Worm (Caenorhabditis elegans): ENCODE data around the gene pals-33.

The pals-33 gene

DNA sequence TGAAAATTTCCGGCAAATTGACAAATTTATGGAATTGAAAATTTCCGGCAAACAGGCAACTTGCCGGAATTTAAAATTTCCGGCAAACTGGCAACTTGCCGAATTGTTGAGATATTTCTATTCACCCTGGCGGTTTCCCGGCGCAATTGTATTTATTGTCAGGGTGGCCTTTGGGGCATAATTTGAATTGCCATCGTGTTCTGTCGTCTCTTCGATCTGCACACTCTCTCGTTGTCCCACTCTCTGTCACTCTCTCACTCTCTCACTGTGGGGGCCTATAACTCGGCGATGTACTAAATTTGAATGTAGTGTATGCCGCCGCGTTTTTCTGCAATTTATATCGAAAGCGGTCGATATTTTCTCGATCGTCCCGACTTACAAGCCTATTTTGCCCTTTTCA, 29.8 kb downstream of the pals-33 start (continued):
- peak; percentile 21 for TF ChIP-seq lin-14 (GFP tag; optimal IDR thresholded peaks at IDR 0.05)
- TF ChIP-seq lin-35 (GFP tag; optimal IDR thresholded peaks at IDR 0.05) = peak in 1 of 2 experiments; percentile 6
- TF ChIP-seq tlp-1 (tag; optimal IDR thresholded peaks at IDR 0.05) = no peak
- no peak for TF ChIP-seq xbp-1 (tag; optimal IDR thresholded peaks at IDR 0.05)
- TF ChIP-seq Y116A8C.19 (tag; optimal IDR thresholded peaks at IDR 0.05; ENCODE audit: borderline replicate concordance) = no peak
- TF ChIP-seq F16B12.6 (tag; optimal IDR thresholded peaks at IDR 0.05) = no peak
- TF ChIP-seq nhr-19 (GFP tag; conservative IDR thresholded peaks at IDR 0.05) = no peak
- peak; percentile 16 for TF ChIP-seq snu-23 (GFP tag; optimal IDR thresholded peaks at IDR 0.05)
- no peak for TF ChIP-seq zag-1 (tag; optimal IDR thresholded peaks at IDR 0.05)
- TF ChIP-seq ceh-90 (tag; optimal IDR thresholded peaks at IDR 0.05) = no peak
- TF ChIP-seq ceh-88 (GFP tag; IDR thresholded peaks at IDR 0.05) = no peak
- no peak for TF ChIP-seq ama-1 (optimal IDR thresholded peaks at IDR 0.05)
- no peak for TF ChIP-seq C04F5.9 (tag; optimal IDR thresholded peaks at IDR 0.05)
- TF ChIP-seq C34B4.2 (tag; optimal IDR thresholded peaks at IDR 0.05) = no peak

DNA sequence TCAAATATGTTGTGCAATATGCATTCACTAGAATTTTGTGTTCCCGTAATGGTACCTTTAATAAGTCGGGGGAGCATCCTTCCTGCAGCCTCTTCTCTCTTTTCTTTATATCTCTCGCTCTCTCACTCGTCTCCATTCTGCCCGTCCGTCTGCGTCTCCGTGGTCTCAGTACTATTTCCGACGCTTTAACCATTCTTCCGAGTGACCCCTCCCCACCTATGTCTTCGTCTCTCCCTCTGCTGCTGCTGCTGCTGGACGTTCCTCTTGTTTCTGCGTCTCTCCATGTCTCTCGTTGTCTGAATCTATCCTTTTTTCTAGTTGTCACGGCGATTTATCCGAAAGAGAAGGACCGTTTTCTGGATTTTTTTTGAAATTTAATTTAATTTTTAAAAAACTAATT, 30.7 kb downstream of the pals-33 start:
- TF ChIP-seq nhr-11 (tag; optimal IDR thresholded peaks at IDR 0.05) (peak; percentile 61), hlh-17 (GFP tag; optimal IDR thresholded peaks at IDR 0.05; ENCODE audit: borderline replicate concordance) (no peak), nhr-85 (tag) (peak; percentile 69), elt-3 (tag; optimal IDR thresholded peaks at IDR 0.05) (peak in 1 of 6 experiments; percentile 7), nhr-77 (tag; optimal IDR thresholded peaks at IDR 0.05) (peak; percentile 9), tbx-2 (tag; optimal IDR thresholded peaks at IDR 0.05) (peak; percentile 80), skn-1 (tag; optimal IDR thresholded peaks at IDR 0.05) (peak; percentile 72), unc-30 (tag; optimal IDR thresholded peaks at IDR 0.05) (no peak), pqm-1 (tag; optimal IDR thresholded peaks at IDR 0.05) (no peak), fkh-4 (tag; optimal IDR thresholded peaks at IDR 0.05; ENCODE audit: borderline replicate concordance) (no peak), lsy-2 (tag; optimal IDR thresholded peaks at IDR 0.05) (peak; percentile 61 to 69), fos-1 (tag; optimal IDR thresholded peaks at IDR 0.05) (peak; percentile 64), elt-2 (tag; optimal IDR thresholded peaks at IDR 0.05) (peak; percentile 21), fkh-8 (tag; optimal IDR thresholded peaks at IDR 0.05) (peak; percentile 25), nhr-76 (tag; optimal IDR thresholded peaks at IDR 0.05) (no peak), blmp-1 (tag; optimal IDR thresholded peaks at IDR 0.05) (no peak), mdl-1 (tag; optimal IDR thresholded peaks at IDR 0.05) (peak in 1 of 2 experiments; percentile 62), zip-4 (GFP tag; optimal IDR thresholded peaks at IDR 0.05) (no peak), pax-3 (tag; optimal IDR thresholded peaks at IDR 0.05) (no peak), zag-1 (tag; optimal IDR thresholded peaks at IDR 0.05) (no peak), ama-1 (optimal IDR thresholded peaks at IDR 0.05) (no peak), efl-1 (optimal IDR thresholded peaks at IDR 0.05) (peak; percentile 78 to 90), efl-1 (GFP tag; optimal IDR thresholded peaks at IDR 0.05 in 1 of 2) (peak; percentile 41 to 95), unc-86 (tag; optimal IDR thresholded peaks at IDR 0.05) (peak; percentile 82), ceh-90 (tag; optimal IDR thresholded peaks at IDR 0.05) (no peak), nhr-12 (tag; optimal IDR thresholded peaks at IDR 0.05) (no peak), nhr-28 (tag; optimal IDR thresholded peaks at IDR 0.05) (no peak), unc-130 (tag; optimal IDR thresholded peaks at IDR 0.05) (no peak), snu-23 (GFP tag; optimal IDR thresholded peaks at IDR 0.05) (peak; percentile 86), egl-13 (tag; optimal IDR thresholded peaks at IDR 0.05) (peak; percentile 66), lin-39 (tag; optimal IDR thresholded peaks at IDR 0.05) (peak; percentile 28), nhr-71 (tag; optimal IDR thresholded peaks at IDR 0.05) (peak; percentile 89), fkh-10 (GFP tag; optimal IDR thresholded peaks at IDR 0.05) (peak; percentile 43), hlh-4 (tag; optimal IDR thresholded peaks at IDR 0.05) (no peak), snpc-4 (tag; optimal IDR thresholded peaks at IDR 0.05) (peak; percentile 11), sptf-1 (tag; optimal IDR thresholded peaks at IDR 0.05) (no peak), ceh-82 (tag; optimal IDR thresholded peaks at IDR 0.05) (peak in 2 of 3 experiments; percentile 49 to 66), nhr-84 (tag; optimal IDR thresholded peaks at IDR 0.05) (no peak), vab-15 (tag; optimal IDR thresholded peaks at IDR 0.05) (no peak), alr-1 (tag; optimal IDR thresholded peaks at IDR 0.05; ENCODE audit: borderline replicate concordance) (no peak), swsn-7 (tag; optimal IDR thresholded peaks at IDR 0.05) (peak; percentile 86), F16B12.6 (tag; optimal IDR thresholded peaks at IDR 0.05) (peak; percentile 0), xbp-1 (tag; optimal IDR thresholded peaks at IDR 0.05) (peak; percentile 66), isw-1 (GFP tag; IDR thresholded peaks at IDR 0.05) (peak; percentile 39)

All from whole organism, L1 larva.